Fruit fly (Drosophila melanogaster) whole organism, adult: Measurements from ENCODE around the gene Pde1c.

Experiments
- CG11617 ChIP-seq: fragments of 200-800 bp; sonication (Bioruptor generic); optimal IDR thresholded peaks from 2 replicates; lab custom pipeline; 2017; ENCODE audit warnings: mild to moderate bottlenecking, missing biosample characterization, missing genetic modification reagents, missing genetic modification characterization
- CG14711 ChIP-seq: fragments of 200-800 bp; sonication (Bioruptor generic); optimal IDR thresholded peaks from 2 replicates; lab custom pipeline; 2018; ENCODE audit warnings: missing biosample characterization, mild to moderate bottlenecking, missing genetic modification characterization, moderate library complexity
- CG5204 ChIP-seq: fragments of 200-800 bp; sonication (Bioruptor generic); optimal IDR thresholded peaks from 2 replicates; lab custom pipeline; 2016; ENCODE audit warnings: missing biosample characterization, missing genetic modification characterization
- CG7101 ChIP-seq: fragments of 200-800 bp; sonication (Bioruptor generic); optimal IDR thresholded peaks from 2 replicates; lab custom pipeline; 2018; ENCODE audit warnings: missing biosample characterization, mild to moderate bottlenecking, missing genetic modification characterization, moderate library complexity
- Mnt ChIP-seq: fragments of 200-800 bp; sonication (Bioruptor generic); optimal IDR thresholded peaks from 2 replicates; lab custom pipeline; 2016; ENCODE audit warnings: missing biosample characterization, mild to moderate bottlenecking, missing genetic modification characterization
- bab1 ChIP-seq: fragments of 200-800 bp; sonication (Bioruptor generic); optimal IDR thresholded peaks from 3 replicates; lab custom pipeline; 2019; ENCODE audit warnings: missing biosample characterization, mild to moderate bottlenecking, missing genetic modification characterization, moderate library complexity
- cic ChIP-seq: fragments of 200-800 bp; sonication (Bioruptor generic); optimal IDR thresholded peaks from 2 replicates; lab custom pipeline; 2017; ENCODE audit warnings: missing biosample characterization, mild to moderate bottlenecking, missing genetic modification characterization, moderate library complexity

- TF ChIP-seq CG14711 (tag; lab: Kevin White, UChicago) (no peak), CG7101 (tag; lab: Kevin White, UChicago) (no peak), Mnt (no peak), CG11617 (GFP tag; lab: Kevin White, UChicago) (no peak), bab1 (GFP tag; lab: Kevin White, UChicago) (no peak), cic (GFP tag; lab: Kevin White, UChicago) (no peak), CG5204 (no peak)
These were observed 14.5 kb upstream of the Pde1c start for dm6 chr2L:11942826-11943225.
